Worm (Caenorhabditis elegans): ENCODE measurements around the gene lyst-1.
A peak's percentile ranks its signal among the peaks of the same experiment; 100 is the strongest.

Gene lyst-1

ce11 chrX:12093992-12094391 is 47.0 kb downstream of the lyst-1 start:
- TF ChIP-seq tlp-1 (tag; optimal IDR thresholded peaks at IDR 0.05) (no peak), dpl-1 (GFP tag; optimal IDR thresholded peaks at IDR 0.05) (no peak), nhr-28 (tag; optimal IDR thresholded peaks at IDR 0.05) (no peak), pax-3 (tag; optimal IDR thresholded peaks at IDR 0.05) (no peak), lin-13 (GFP tag; optimal IDR thresholded peaks at IDR 0.05) (no peak)

DNA sequence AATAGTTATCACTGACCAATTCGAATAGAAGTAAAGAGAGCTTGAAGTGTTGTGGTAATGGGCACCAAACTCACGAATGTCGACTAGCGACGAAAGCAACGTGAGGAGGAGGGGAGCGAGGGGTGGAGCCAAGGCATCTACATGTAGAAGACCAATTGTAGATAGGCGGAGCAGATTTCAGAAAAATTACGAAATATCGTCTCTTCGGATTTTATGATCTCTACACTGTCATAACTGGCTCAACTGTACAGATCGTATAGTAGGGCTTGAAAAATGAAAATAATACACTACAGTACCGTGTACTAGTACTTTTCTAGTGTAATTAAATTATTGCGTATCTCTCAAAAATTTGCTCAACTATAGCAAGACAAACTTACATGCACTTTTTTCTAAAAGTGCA is 47.9 kb downstream of the lyst-1 start, which contains the start of gene W03G11.4:
Gene W03G11.4, minus strand, starts transcription at position 101 of the 400 bp plus-strand sequence.
- peak; percentile 22 for TF ChIP-seq nhr-85 (tag)
- no peak for TF ChIP-seq nhr-77 (tag; optimal IDR thresholded peaks at IDR 0.05)
- TF ChIP-seq fkh-4 (tag; optimal IDR thresholded peaks at IDR 0.05; ENCODE audit: borderline replicate concordance) = no peak

DNA sequence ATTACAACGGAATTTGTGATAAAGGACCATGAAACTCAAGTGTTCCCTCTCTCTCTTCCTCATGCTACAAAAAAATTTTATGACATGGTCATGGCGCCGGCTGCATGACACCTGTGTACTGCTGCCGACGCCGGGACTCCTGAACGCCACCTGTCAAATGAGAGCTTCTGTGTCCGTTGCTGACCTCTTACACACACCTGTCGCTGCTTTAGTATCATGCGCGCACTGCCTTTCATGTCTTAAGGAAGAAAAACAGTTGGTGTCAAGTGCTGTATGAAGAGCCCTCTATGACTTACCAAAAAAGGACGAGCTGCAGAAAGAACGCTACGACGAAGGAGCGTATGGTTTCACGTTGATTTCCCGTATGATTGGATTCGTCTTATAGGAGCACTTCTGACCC is 48.3 kb downstream of the lyst-1 start:
- no peak for TF ChIP-seq skn-1 (tag; optimal IDR thresholded peaks at IDR 0.05)
- TF ChIP-seq zip-4 (GFP tag; optimal IDR thresholded peaks at IDR 0.05) = no peak
- TF ChIP-seq Y116A8C.19 (tag; optimal IDR thresholded peaks at IDR 0.05; ENCODE audit: borderline replicate concordance) = no peak
- peak in 1 of 2 experiments; percentile 46 for TF ChIP-seq ztf-11 (tag; optimal IDR thresholded peaks at IDR 0.05)
- no peak for TF ChIP-seq snpc-4 (tag; optimal IDR thresholded peaks at IDR 0.05)

DNA sequence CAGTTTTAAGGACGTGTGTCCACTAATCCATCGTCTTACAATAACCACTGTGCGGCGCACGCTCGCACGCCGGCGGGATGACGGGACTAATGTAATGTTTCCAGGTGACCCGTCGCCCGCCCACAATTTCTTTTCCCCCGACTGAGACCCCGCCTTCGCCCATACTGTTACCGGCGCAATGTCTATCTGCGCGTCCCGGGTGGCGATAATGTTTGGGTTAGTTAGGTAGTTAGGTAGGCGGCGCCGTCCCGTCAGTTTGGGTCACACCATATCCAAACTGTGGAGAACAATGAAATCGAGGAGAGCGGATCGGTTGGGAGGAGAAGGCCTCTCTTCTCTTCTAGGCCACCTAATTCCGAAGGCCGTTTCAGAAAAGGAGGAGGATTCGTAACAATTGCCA is 54.7 kb downstream of the lyst-1 start:
- TF ChIP-seq blmp-1 (tag; optimal IDR thresholded peaks at IDR 0.05) (no peak), dsc-1 (tag; optimal IDR thresholded peaks at IDR 0.05) (peak; percentile 14), ztf-11 (tag; optimal IDR thresholded peaks at IDR 0.05) (peak in 1 of 2 experiments; percentile 5)

- TF ChIP-seq nhr-19 (GFP tag; conservative IDR thresholded peaks at IDR 0.05) (no peak), fkh-8 (tag; optimal IDR thresholded peaks at IDR 0.05) (peak; percentile 66), lin-14 (GFP tag; optimal IDR thresholded peaks at IDR 0.05) (peak; percentile 62), aly-2 (tag; optimal IDR thresholded peaks at IDR 0.05) (no peak), fkh-10 (GFP tag; optimal IDR thresholded peaks at IDR 0.05) (peak; percentile 60), ces-1 (GFP tag; optimal IDR thresholded peaks at IDR 0.05) (peak; percentile 79), dsc-1 (tag; optimal IDR thresholded peaks at IDR 0.05) (peak; percentile 25), skn-1 (tag; optimal IDR thresholded peaks at IDR 0.05) (no peak), ceh-63 (GFP tag; optimal IDR thresholded peaks at IDR 0.05) (peak; percentile 17), elt-3 (tag; optimal IDR thresholded peaks at IDR 0.05) (no peak), unc-86 (tag; optimal IDR thresholded peaks at IDR 0.05) (peak; percentile 13)
Observed at ce11 chrX:12082813-12083212, 58.1 kb downstream of the lyst-1 start.

DNA sequence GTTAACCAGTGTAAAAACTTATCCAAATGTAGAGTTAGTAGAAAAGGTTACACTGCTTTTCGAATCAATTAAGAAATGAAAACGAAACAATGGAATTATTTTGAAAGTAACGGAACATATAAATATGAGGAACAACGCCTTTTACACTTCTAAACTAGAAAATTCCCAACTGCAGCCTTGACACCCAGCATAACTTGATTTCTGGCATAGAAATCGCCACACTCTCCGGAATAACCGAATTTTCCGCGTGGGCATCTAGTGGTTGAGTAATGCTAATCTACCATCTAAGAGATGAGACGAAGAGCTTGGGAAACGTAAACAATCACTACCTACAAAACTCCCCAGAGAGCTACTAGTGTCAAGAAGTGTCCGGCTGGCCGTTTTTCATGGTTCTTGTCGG is 59.7 kb downstream of the lyst-1 start:
- TF ChIP-seq mef-2 (tag; optimal IDR thresholded peaks at IDR 0.05) = no peak

DNA sequence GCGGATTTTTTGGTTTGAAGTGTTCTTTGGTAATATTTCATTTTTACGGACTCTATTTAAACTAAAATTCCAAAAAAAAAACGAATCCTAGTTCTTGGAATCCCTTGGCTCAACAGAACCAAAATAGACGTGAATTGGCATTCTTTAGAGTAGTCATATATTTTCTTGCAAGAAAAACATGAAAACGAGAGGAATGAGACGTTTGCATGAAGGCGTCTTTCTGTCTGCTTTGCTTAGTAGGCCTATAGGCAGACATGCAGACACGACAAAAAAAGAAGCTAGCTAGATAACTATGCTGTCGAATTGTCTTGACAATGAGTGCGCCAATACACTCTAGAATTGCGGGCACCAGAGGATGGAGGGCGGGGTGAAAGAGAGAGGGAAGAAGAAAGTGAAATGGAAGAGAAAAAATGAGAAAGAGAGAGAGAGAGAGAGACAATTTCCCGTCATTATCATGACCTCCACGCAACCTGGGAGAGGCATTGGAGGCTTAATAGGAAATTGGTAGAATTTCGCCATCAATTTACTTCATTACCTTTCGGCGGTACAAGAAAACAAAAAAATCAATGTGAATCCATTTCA is 60.3 kb downstream of the lyst-1 start:
- peak; percentile 37 for TF ChIP-seq nhr-71 (tag; optimal IDR thresholded peaks at IDR 0.05)
- TF ChIP-seq egl-13 (tag; optimal IDR thresholded peaks at IDR 0.05) = no peak
- peak; percentile 74 for TF ChIP-seq fkh-8 (tag; optimal IDR thresholded peaks at IDR 0.05)
- peak in 1 of 2 experiments; percentile 2 for TF ChIP-seq lsy-2 (tag; optimal IDR thresholded peaks at IDR 0.05)
- peak; percentile 80 for TF ChIP-seq nhr-85 (tag)
- no peak for TF ChIP-seq aha-1 (tag; optimal IDR thresholded peaks at IDR 0.05)
- no peak for TF ChIP-seq sox-4 (tag; optimal IDR thresholded peaks at IDR 0.05)
- TF ChIP-seq blmp-1 (tag; optimal IDR thresholded peaks at IDR 0.05) = peak; percentile 96
- TF ChIP-seq dsc-1 (tag; optimal IDR thresholded peaks at IDR 0.05) = peak; percentile 16
- peak; percentile 31 for TF ChIP-seq nhr-47 (tag; optimal IDR thresholded peaks at IDR 0.05)
- TF ChIP-seq jun-1 (tag; optimal IDR thresholded peaks at IDR 0.05) = peak; percentile 19
- TF ChIP-seq lin-14 (GFP tag; optimal IDR thresholded peaks at IDR 0.05) = peak; percentile 70
- TF ChIP-seq ets-5 (GFP tag; IDR thresholded peaks at IDR 0.05) = no peak
- TF ChIP-seq ztf-4 (tag; optimal IDR thresholded peaks at IDR 0.05) = no peak
- TF ChIP-seq mdl-1 (tag; optimal IDR thresholded peaks at IDR 0.05) = no peak
- peak in 2 of 3 experiments; percentile 15 to 21 for TF ChIP-seq ceh-82 (tag; optimal IDR thresholded peaks at IDR 0.05)
- no peak for TF ChIP-seq pax-3 (tag; optimal IDR thresholded peaks at IDR 0.05)
- TF ChIP-seq snu-23 (GFP tag; optimal IDR thresholded peaks at IDR 0.05) = peak; percentile 25
